Worm (Caenorhabditis elegans) whole organism, late embryonic: ENCODE results near the gene mlp-1.

Experiments used
- ahr-1 ChIP-seq: sonication (generic microtip); optimal IDR thresholded peaks from 2 replicates; lab custom pipeline; 2016; ENCODE audit warnings: missing genetic modification characterization, missing compliant biosample characterization
- ama-1 ChIP-seq: fragments of 150-350 bp; optimal IDR thresholded peaks from 2 replicates; lab custom pipeline; 2014
- ceh-30 ChIP-seq: fragments of 150-350 bp; optimal IDR thresholded peaks from 2 replicates; lab custom pipeline; 2014; ENCODE audit warnings: missing biosample characterization, missing genetic modification characterization
- ceh-9 ChIP-seq: sonication (generic microtip); optimal IDR thresholded peaks from 2 replicates; lab custom pipeline; 2016; ENCODE audit warnings: mild to moderate bottlenecking, missing genetic modification characterization, inconsistent platforms, missing compliant biosample characterization
- fkh-10 ChIP-seq: fragments of 150-350 bp; optimal IDR thresholded peaks from 2 replicates; lab custom pipeline; 2014; ENCODE audit warnings: missing biosample characterization, missing genetic modification reagents, missing genetic modification characterization
- nhr-11 ChIP-seq: fragments of 150-350 bp; optimal IDR thresholded peaks from 2 replicates; lab custom pipeline; 2014; ENCODE audit warnings: missing biosample characterization, missing genetic modification characterization
- npax-4 ChIP-seq: sonication (generic microtip); optimal IDR thresholded peaks from 2 replicates; lab custom pipeline; 2016; ENCODE audit warnings: missing genetic modification characterization, missing compliant biosample characterization
- pat-9 ChIP-seq: fragments of 200-800 bp; sonication (Bioruptor generic); optimal IDR thresholded peaks from 2 replicates; lab custom pipeline; 2018; ENCODE audit warnings: mild to moderate bottlenecking, missing genetic modification characterization, moderate library complexity, missing compliant biosample characterization
- pax-1 ChIP-seq: fragments of 150-350 bp; optimal IDR thresholded peaks from 2 replicates; lab custom pipeline; 2014; ENCODE audit warnings: missing biosample characterization, missing genetic modification characterization
- unc-55 ChIP-seq: sonication (generic microtip); optimal IDR thresholded peaks from 2 replicates; lab custom pipeline; 2017; ENCODE audit warnings: missing biosample characterization, missing genetic modification reagents, missing genetic modification characterization
- unc-86 ChIP-seq: sonication (generic microtip); optimal IDR thresholded peaks from 2 replicates; lab custom pipeline; 2016; ENCODE audit warnings: missing genetic modification characterization, missing compliant biosample characterization

ce11 chrIII:5982753-5983390 is 8.0 kb upstream of the mlp-1 start:
- no peak for TF ChIP-seq fkh-10 (GFP tag; lab: Kevin White, UChicago)
- no peak for TF ChIP-seq npax-4 (tag; lab: Kevin White, UChicago)
- no peak for TF ChIP-seq nhr-11 (tag; lab: Kevin White, UChicago)
- TF ChIP-seq ceh-30 (tag; lab: Kevin White, UChicago): no peak
- TF ChIP-seq pax-1 (tag; lab: Kevin White, UChicago): no peak
- TF ChIP-seq pat-9 (tag; lab: Kevin White, UChicago): no peak
- no peak for TF ChIP-seq ama-1
- TF ChIP-seq unc-55 (GFP tag; lab: Kevin White, UChicago): no peak
- no peak for TF ChIP-seq ahr-1
- no peak for TF ChIP-seq unc-86 (tag; lab: Kevin White, UChicago)
- no peak for TF ChIP-seq ceh-9 (tag; lab: Kevin White, UChicago)
